Worm (Caenorhabditis elegans) whole organism, L1 larva: ENCODE measurements around the gene T26H8.5.
"Not testable (repeated sequence)": the region's sequence is repeated elsewhere in the genome, so short reads cannot be mapped to it uniquely, and the experiment has no call there.

Source experiments
- Y116A8C.19 ChIP-seq: sonication (generic microtip); optimal IDR thresholded peaks from 2 replicates; lab custom pipeline; 2016; ENCODE audit warnings: missing compliant biosample characterization, missing genetic modification characterization, borderline replicate concordance
- aly-2 ChIP-seq: fragments of 150-350 bp; optimal IDR thresholded peaks from 2 replicates; lab custom pipeline; 2014; ENCODE audit warnings: missing biosample characterization, missing genetic modification characterization
- ama-1 ChIP-seq: fragments of 150-350 bp; optimal IDR thresholded peaks from 2 replicates; lab custom pipeline; 2014
- ceh-8 ChIP-seq: fragments of 200-800 bp; sonication (Bioruptor generic); optimal IDR thresholded peaks from 2 replicates; lab custom pipeline; 2018; ENCODE audit warnings: mild to moderate bottlenecking, missing genetic modification characterization, moderate library complexity, missing compliant biosample characterization
- dsc-1 ChIP-seq: sonication (generic microtip); optimal IDR thresholded peaks from 2 replicates; lab custom pipeline; 2016; ENCODE audit warnings: mild to moderate bottlenecking, missing genetic modification characterization, missing compliant biosample characterization
- efl-1 ChIP-seq, 4 experiments: fragments of 150-350 bp; optimal IDR thresholded peaks in 3 of 4; peaks in 1 of 4; 1 replicate in 1 of 4; 2 replicates in 3 of 4; lab custom pipeline; 2014; ENCODE audit warnings: missing biosample characterization in 2 of 4, missing genetic modification characterization in 2 of 4, missing genetic modification reagents in 2 of 4
- elt-2 ChIP-seq: sonication (generic microtip); optimal IDR thresholded peaks from 2 replicates; lab custom pipeline; 2016; ENCODE audit warnings: missing genetic modification characterization, mild to moderate bottlenecking, inconsistent platforms, missing compliant biosample characterization, missing genetic modification reagents
- fkh-4 ChIP-seq: sonication (generic microtip); optimal IDR thresholded peaks from 2 replicates; lab custom pipeline; 2016; ENCODE audit warnings: missing compliant biosample characterization, missing genetic modification characterization, borderline replicate concordance
- fos-1 ChIP-seq: fragments of 150-350 bp; optimal IDR thresholded peaks from 2 replicates; lab custom pipeline; 2014; ENCODE audit warnings: missing biosample characterization, missing genetic modification characterization
- grh-1 ChIP-seq: fragments of 200-800 bp; sonication (Bioruptor generic); IDR thresholded peaks from 2 replicates; pipeline ENCODE4 v1.3.6; 2022; ENCODE audit warnings: missing genetic modification reagents, missing genetic modification characterization, missing compliant biosample characterization
- hlh-17 ChIP-seq: fragments of 200-800 bp; sonication (Bioruptor generic); optimal IDR thresholded peaks from 2 replicates; lab custom pipeline; 2018; ENCODE audit warnings: missing genetic modification characterization, mild to moderate bottlenecking, missing compliant biosample characterization, moderate library complexity, borderline replicate concordance
- irx-1 ChIP-seq: sonication (generic microtip); optimal IDR thresholded peaks from 2 replicates; lab custom pipeline; 2016; ENCODE audit warnings: missing genetic modification characterization, missing compliant biosample characterization
- lin-13 ChIP-seq: fragments of 150-350 bp; optimal IDR thresholded peaks from 2 replicates; lab custom pipeline; 2014; ENCODE audit warnings: missing biosample characterization, missing genetic modification reagents, missing genetic modification characterization
- lin-15B ChIP-seq: fragments of 150-350 bp; sonication (generic microtip); optimal IDR thresholded peaks from 3 replicates; lab custom pipeline; 2014; ENCODE audit warnings: missing biosample characterization, missing genetic modification characterization
- lin-39 ChIP-seq: fragments of 150-350 bp; optimal IDR thresholded peaks from 2 replicates; lab custom pipeline; 2014; ENCODE audit warnings: missing biosample characterization, missing genetic modification reagents, missing genetic modification characterization
- lsy-2 ChIP-seq, 2 experiments: fragments of 150-350 bp; optimal IDR thresholded peaks; 2 replicates each; lab custom pipeline; 2014; ENCODE audit warnings: missing biosample characterization in 2 of 2, missing genetic modification characterization in 2 of 2
- mep-1 ChIP-seq: fragments of 150-350 bp; optimal IDR thresholded peaks from 2 replicates; lab custom pipeline; 2014; ENCODE audit warnings: missing biosample characterization, missing genetic modification characterization
- nhr-47 ChIP-seq: sonication (generic microtip); optimal IDR thresholded peaks from 2 replicates; lab custom pipeline; 2016; ENCODE audit warnings: mild to moderate bottlenecking, missing genetic modification characterization, moderate library complexity, missing compliant biosample characterization
- nhr-77 ChIP-seq: fragments of 150-350 bp; optimal IDR thresholded peaks from 2 replicates; lab custom pipeline; 2014; ENCODE audit warnings: missing biosample characterization, missing genetic modification characterization
- pax-3 ChIP-seq: fragments of 200-800 bp; sonication (Bioruptor generic); optimal IDR thresholded peaks from 2 replicates; lab custom pipeline; 2018; ENCODE audit warnings: mild to moderate bottlenecking, missing genetic modification characterization, moderate library complexity, missing compliant biosample characterization
- snpc-4 ChIP-seq: fragments of 150-350 bp; optimal IDR thresholded peaks from 2 replicates; lab custom pipeline; 2014; ENCODE audit warnings: missing biosample characterization, missing genetic modification characterization
- sox-4 ChIP-seq: sonication (generic microtip); optimal IDR thresholded peaks from 2 replicates; lab custom pipeline; 2016; ENCODE audit warnings: missing genetic modification characterization, missing compliant biosample characterization
- sup-37 ChIP-seq: fragments of 200-800 bp; sonication (Bioruptor generic); optimal IDR thresholded peaks from 2 replicates; lab custom pipeline; 2018; ENCODE audit warnings: mild to moderate bottlenecking, missing genetic modification characterization, missing compliant biosample characterization
- tlp-1 ChIP-seq: fragments of 150-350 bp; optimal IDR thresholded peaks from 2 replicates; lab custom pipeline; 2014; ENCODE audit warnings: missing biosample characterization, missing genetic modification characterization
- unc-130 ChIP-seq: fragments of 150-350 bp; optimal IDR thresholded peaks from 2 replicates; lab custom pipeline; 2017; ENCODE audit warnings: missing biosample characterization, missing genetic modification characterization, inconsistent platforms
- xbp-1 ChIP-seq: sonication (generic microtip); optimal IDR thresholded peaks from 2 replicates; lab custom pipeline; 2016; ENCODE audit warnings: missing genetic modification characterization, missing compliant biosample characterization
- ztf-4 ChIP-seq: fragments of 150-350 bp; optimal IDR thresholded peaks from 2 replicates; lab custom pipeline; 2014; ENCODE audit warnings: missing biosample characterization, missing genetic modification characterization

Gene T26H8.5

ce11 chrV:15265814-15266213, 39.6 kb downstream of the T26H8.5 start, which contains the start of gene M01B2.13:
Gene M01B2.13 (minus strand): TSS chrV:15265914.
- TF ChIP-seq sox-4 (tag; lab: Kevin White, UChicago) (no peak), fos-1 (tag; lab: Kevin White, UChicago) (no peak), lsy-2 (tag; optimal IDR thresholded peaks at IDR 0.05; lab: Kevin White, UChicago) (no peak), ztf-4 (tag; lab: Kevin White, UChicago) (no peak), aly-2 (no peak), unc-130 (no peak), tlp-1 (no peak), lin-39 (tag; lab: Kevin White, UChicago) (no peak), lin-13 (GFP tag; lab: Kevin White, UChicago) (no peak), snpc-4 (tag; lab: Kevin White, UChicago) (no peak)

- TF ChIP-seq sup-37 (GFP tag; lab: Kevin White, UChicago) (no peak), mep-1 (tag; lab: Kevin White, UChicago) (no peak), irx-1 (tag; lab: Kevin White, UChicago) (no peak), pax-3 (no peak), grh-1 (GFP tag; lab: Robert Waterston, UW) (no peak), nhr-77 (tag; lab: Kevin White, UChicago) (no peak), hlh-17 (no peak)
- TF ChIP-seq, all 84 proteins: peak for 0
Measured at ce11 chrV:15264131-15264530, 41.3 kb downstream of the T26H8.5 start, which contains the start of gene M01B2.12. Gene M01B2.12 (minus strand): TSS chrV:15264231.

ce11 chrV:15262336-15262735, 43.1 kb downstream of the T26H8.5 start, which contains the start of gene M01B2.10:
Gene M01B2.10 (minus strand): TSS chrV:15262436.
- TF ChIP-seq nhr-47; snpc-4 (tag; lab: Kevin White, UChicago); ztf-4 (tag; lab: Kevin White, UChicago): not testable (repeated sequence)

ce11 chrV:15259904-15260303, 45.5 kb downstream of the T26H8.5 start, which contains the start of gene M01B2.8:
Gene M01B2.8 (plus strand): TSS chrV:15260204.
- TF ChIP-seq efl-1 (optimal IDR thresholded peaks at IDR 0.05; lab: Kevin White, UChicago): no peak
- TF ChIP-seq efl-1 (GFP tag; optimal IDR thresholded peaks at IDR 0.05 in 1 of 2; lab: Kevin White, UChicago): no peak
- TF ChIP-seq Y116A8C.19: no peak
- TF ChIP-seq xbp-1 (tag; lab: Kevin White, UChicago): no peak
- TF ChIP-seq dsc-1 (tag; lab: Kevin White, UChicago): peak; percentile 0
- TF ChIP-seq unc-130: no peak
- TF ChIP-seq, all 84 proteins: peak for 1

ce11 chrV:15259049-15259448, 46.4 kb downstream of the T26H8.5 start, which contains the start of gene srsx-37:
Gene srsx-37 (minus strand): TSS chrV:15259149.
- TF ChIP-seq fkh-4 (tag; lab: Kevin White, UChicago) (no peak), ceh-8 (GFP tag; lab: Kevin White, UChicago) (no peak), lin-15B (no peak), lin-39 (tag; lab: Kevin White, UChicago) (no peak)

- TF ChIP-seq aly-2; ama-1 (lab: Kevin White, UChicago); elt-2: not testable (repeated sequence)
Measured at ce11 chrV:15256669-15257068, 48.7 kb downstream of the T26H8.5 start, which contains the start of gene srsx-39. Gene srsx-39 (minus strand): TSS chrV:15256769.
